Fruit fly (Drosophila melanogaster) whole organism, pupa: ENCODE results near the gene Hr38.
A peak's percentile ranks its signal among the peaks of the same experiment; 100 is the strongest.

Experiments used
- CG10348 ChIP-seq: fragments of 200-800 bp; sonication (Bioruptor generic); IDR thresholded peaks from 2 replicates; pipeline ENCODE4 v1.3.6; 2022; ENCODE audit warnings: missing biosample characterization, missing genetic modification characterization
- CG12605 ChIP-seq: fragments of 200-800 bp; sonication (Bioruptor generic); IDR thresholded peaks from 2 replicates; pipeline ENCODE4 v1.3.6; 2022; ENCODE audit warnings: missing biosample characterization, missing genetic modification characterization
- CG13204 ChIP-seq: fragments of 200-800 bp; sonication (Bioruptor generic); optimal IDR thresholded peaks from 2 replicates; lab custom pipeline; 2018; ENCODE audit warnings: missing biosample characterization, mild to moderate bottlenecking, missing genetic modification characterization, moderate library complexity
- CG14655 ChIP-seq: fragments of 200-800 bp; sonication (Bioruptor generic); optimal IDR thresholded peaks from 3 replicates; lab custom pipeline; 2017; ENCODE audit warnings: mild to moderate bottlenecking, missing biosample characterization, missing genetic modification reagents, missing genetic modification characterization
- CG15710 ChIP-seq: fragments of 200-800 bp; sonication (Bioruptor generic); optimal IDR thresholded peaks from 2 replicates; lab custom pipeline; 2018; ENCODE audit warnings: missing biosample characterization, mild to moderate bottlenecking, missing genetic modification characterization, moderate library complexity
- CG17806 ChIP-seq: fragments of 200-800 bp; sonication (Bioruptor generic); optimal IDR thresholded peaks from 2 replicates; lab custom pipeline; 2018; ENCODE audit warnings: missing biosample characterization, mild to moderate bottlenecking, missing genetic modification characterization, moderate library complexity
- CG32121 ChIP-seq: fragments of 200-800 bp; sonication (Bioruptor generic); IDR thresholded peaks from 2 replicates; pipeline ENCODE4 v1.3.6; 2022; ENCODE audit warnings: missing biosample characterization, missing genetic modification characterization
- CG34367 ChIP-seq: fragments of 200-800 bp; sonication (Bioruptor generic); optimal IDR thresholded peaks from 2 replicates; lab custom pipeline; 2018; ENCODE audit warnings: missing biosample characterization, mild to moderate bottlenecking, missing genetic modification characterization
- CG4496 ChIP-seq: fragments of 200-800 bp; sonication (Bioruptor generic); IDR thresholded peaks from 3 replicates; pipeline ENCODE4 v1.3.6; 2022; ENCODE audit warnings: missing biosample characterization, missing genetic modification characterization
- CG8159 ChIP-seq: fragments of 200-800 bp; sonication (Bioruptor generic); optimal IDR thresholded peaks from 3 replicates; lab custom pipeline; 2018; ENCODE audit warnings: missing biosample characterization, mild to moderate bottlenecking, missing genetic modification characterization, moderate library complexity
- CG8301 ChIP-seq: fragments of 200-800 bp; sonication (Bioruptor generic); optimal IDR thresholded peaks from 2 replicates; lab custom pipeline; 2018; ENCODE audit warnings: missing biosample characterization, mild to moderate bottlenecking, missing genetic modification characterization
- CG9948 ChIP-seq: fragments of 200-800 bp; sonication (Bioruptor generic); optimal IDR thresholded peaks from 2 replicates; lab custom pipeline; 2018; ENCODE audit warnings: missing biosample characterization, mild to moderate bottlenecking, missing genetic modification characterization, moderate library complexity
- D1 ChIP-seq: fragments of 200-800 bp; sonication (Bioruptor generic); optimal IDR thresholded peaks from 2 replicates; lab custom pipeline; 2018; ENCODE audit warnings: missing biosample characterization, mild to moderate bottlenecking, missing genetic modification characterization, moderate library complexity
- EcR ChIP-seq: fragments of 200-800 bp; sonication (Bioruptor generic); optimal IDR thresholded peaks from 3 replicates; lab custom pipeline; 2019; ENCODE audit warnings: missing biosample characterization, missing genetic modification characterization, mild to moderate bottlenecking, moderate library complexity, missing genetic modification reagents
- Ets98B ChIP-seq: fragments of 200-800 bp; sonication (Bioruptor generic); IDR thresholded peaks from 2 replicates; pipeline ENCODE4 v1.3.6; 2022; ENCODE audit warnings: missing biosample characterization, missing genetic modification characterization
- Pif1A ChIP-seq: fragments of 200-800 bp; sonication (Bioruptor generic); optimal IDR thresholded peaks from 3 replicates; lab custom pipeline; 2016; ENCODE audit warnings: missing biosample characterization, missing genetic modification characterization
- Pif1B ChIP-seq: fragments of 200-800 bp; sonication (Bioruptor generic); optimal IDR thresholded peaks from 3 replicates; lab custom pipeline; 2016; ENCODE audit warnings: missing biosample characterization, missing genetic modification characterization
- Snoo ChIP-seq: fragments of 200-800 bp; sonication (Bioruptor generic); optimal IDR thresholded peaks from 3 replicates; lab custom pipeline; 2017; ENCODE audit warnings: missing biosample characterization, mild to moderate bottlenecking, missing genetic modification characterization, inconsistent platforms
- fd96Ca ChIP-seq: fragments of 200-800 bp; sonication (Bioruptor generic); IDR thresholded peaks from 3 replicates; pipeline ENCODE4 v1.3.6; 2022; ENCODE audit warnings: missing biosample characterization, missing genetic modification characterization
- gl ChIP-seq: fragments of 200-800 bp; sonication (Bioruptor generic); optimal IDR thresholded peaks from 2 replicates; lab custom pipeline; 2018; ENCODE audit warnings: missing biosample characterization, mild to moderate bottlenecking, missing genetic modification characterization
- rn ChIP-seq: fragments of 200-800 bp; sonication (Bioruptor generic); IDR thresholded peaks from 2 replicates; pipeline ENCODE4 v1.3.6; 2022; ENCODE audit warnings: missing biosample characterization, missing genetic modification characterization

The Hr38 gene

dm6 chr2L:20645394-20645869 is 69.0 kb downstream of the Hr38 start, which contains the start of the genes phr6-4 and CG2608:
TSS of gene phr6-4 (minus strand) at chr2L:20645791.
TSS of gene CG2608 (plus strand) at chr2L:20645822.
- TF ChIP-seq CG8301 (tag; lab: Kevin White, UChicago), result peak; percentile 95
- peak; percentile 83 for TF ChIP-seq rn (GFP tag; lab: Robert Waterston, UW)
- TF ChIP-seq CG4496, result peak; percentile 89
- TF ChIP-seq CG34367, result peak; percentile 95
- TF ChIP-seq CG9948, result peak; percentile 96
- peak; percentile 91 for TF ChIP-seq Pif1B
- peak; percentile 83 for TF ChIP-seq CG12605 (GFP tag; lab: Robert Waterston, UW)
- peak; percentile 94 for TF ChIP-seq Pif1A (GFP tag; lab: Kevin White, UChicago)
- peak; percentile 96 for TF ChIP-seq CG8159 (tag; lab: Kevin White, UChicago)
- TF ChIP-seq gl, result peak; percentile 84
- peak; percentile 96 for TF ChIP-seq CG14655
- peak; percentile 83 for TF ChIP-seq Ets98B (GFP tag; lab: Robert Waterston, UW)
- peak; percentile 94 for TF ChIP-seq CG17806 (tag; lab: Kevin White, UChicago)
- peak; percentile 95 for TF ChIP-seq CG15710 (tag; lab: Kevin White, UChicago)
- TF ChIP-seq CG32121 (GFP tag; lab: Robert Waterston, UW), result peak; percentile 88
- TF ChIP-seq Snoo (tag; lab: Kevin White, UChicago), result peak; percentile 91
- peak; percentile 66; the same call in 1 of the 3 replicates for TF ChIP-seq fd96Ca (GFP tag; lab: Robert Waterston, UW)
- peak; percentile 15 for TF ChIP-seq EcR (GFP tag; lab: Kevin White, UChicago)
- TF ChIP-seq CG13204 (GFP tag; lab: Kevin White, UChicago), result no peak
- no peak for TF ChIP-seq CG10348 (GFP tag; lab: Robert Waterston, UW)
- peak; percentile 92 for TF ChIP-seq D1

- TF ChIP-seq CG9948 (no peak), CG17806 (tag; lab: Kevin White, UChicago) (no peak), EcR (GFP tag; lab: Kevin White, UChicago) (no peak), CG10348 (GFP tag; lab: Robert Waterston, UW) (no peak), gl (no peak), fd96Ca (GFP tag; lab: Robert Waterston, UW) (no peak), D1 (no peak), CG14655 (no peak), rn (GFP tag; lab: Robert Waterston, UW) (no peak), CG8301 (tag; lab: Kevin White, UChicago) (no peak), CG32121 (GFP tag; lab: Robert Waterston, UW) (no peak), CG15710 (tag; lab: Kevin White, UChicago) (no peak), CG34367 (no peak), Pif1B (no peak), CG13204 (GFP tag; lab: Kevin White, UChicago) (no peak), CG4496 (no peak)
- TF ChIP-seq, all 21 proteins: peak for 0
These were observed 71.2 kb downstream of the Hr38 start, which contains the start of gene CG17470 for dm6 chr2L:20643144-20643543. TSS of gene CG17470 (minus strand) at chr2L:20643244.

- no peak for TF ChIP-seq gl
- TF ChIP-seq CG34367, result no peak
- TF ChIP-seq Pif1B, result no peak
- no peak for TF ChIP-seq CG12605 (GFP tag; lab: Robert Waterston, UW)
- no peak for TF ChIP-seq CG13204 (GFP tag; lab: Kevin White, UChicago)
- TF ChIP-seq CG32121 (GFP tag; lab: Robert Waterston, UW), result no peak
- no peak for TF ChIP-seq CG17806 (tag; lab: Kevin White, UChicago)
- no peak for TF ChIP-seq CG9948
- TF ChIP-seq fd96Ca (GFP tag; lab: Robert Waterston, UW), result no peak
These were observed 73.8 kb downstream of the Hr38 start, which contains the start of gene Sfp38D for dm6 chr2L:20640617-20641016. TSS of gene Sfp38D (plus strand) at chr2L:20640917.

dm6 chr2L:20639821-20640220 is 74.6 kb downstream of the Hr38 start, which contains the start of gene CG31680:
TSS of gene CG31680 (plus strand) at chr2L:20640121.
- TF ChIP-seq CG12605 (GFP tag; lab: Robert Waterston, UW), result no peak
- TF ChIP-seq CG9948, result no peak
- no peak for TF ChIP-seq CG17806 (tag; lab: Kevin White, UChicago)
- no peak for TF ChIP-seq Ets98B (GFP tag; lab: Robert Waterston, UW)
- TF ChIP-seq CG10348 (GFP tag; lab: Robert Waterston, UW), result no peak
- no peak for TF ChIP-seq D1
- TF ChIP-seq gl, result no peak
- TF ChIP-seq rn (GFP tag; lab: Robert Waterston, UW), result no peak
- TF ChIP-seq fd96Ca (GFP tag; lab: Robert Waterston, UW), result no peak

- TF ChIP-seq CG9948, result no peak
- TF ChIP-seq CG8159 (tag; lab: Kevin White, UChicago), result peak; percentile 11
- TF ChIP-seq CG17806 (tag; lab: Kevin White, UChicago), result no peak
- TF ChIP-seq CG4496, result peak; percentile 82; the same call in 2 of the 3 replicates
- no peak for TF ChIP-seq CG14655
- no peak for TF ChIP-seq CG15710 (tag; lab: Kevin White, UChicago)
- TF ChIP-seq Pif1A (GFP tag; lab: Kevin White, UChicago), result no peak
- TF ChIP-seq CG34367, result no peak
- no peak for TF ChIP-seq CG32121 (GFP tag; lab: Robert Waterston, UW)
- TF ChIP-seq D1, result no peak
- no peak for TF ChIP-seq Pif1B
- TF ChIP-seq CG8301 (tag; lab: Kevin White, UChicago), result no peak
- TF ChIP-seq gl, result no peak
- no peak for TF ChIP-seq EcR (GFP tag; lab: Kevin White, UChicago)
- TF ChIP-seq CG12605 (GFP tag; lab: Robert Waterston, UW), result no peak
- TF ChIP-seq rn (GFP tag; lab: Robert Waterston, UW), result no peak
- TF ChIP-seq Ets98B (GFP tag; lab: Robert Waterston, UW), result 0 out of 2 replicates have a peak, but pooled peaks have one; percentile 19
- no peak for TF ChIP-seq fd96Ca (GFP tag; lab: Robert Waterston, UW)
- TF ChIP-seq CG13204 (GFP tag; lab: Kevin White, UChicago), result no peak
- no peak for TF ChIP-seq CG10348 (GFP tag; lab: Robert Waterston, UW)
- no peak for TF ChIP-seq Snoo (tag; lab: Kevin White, UChicago)
These were observed 76.0 kb downstream of the Hr38 start for dm6 chr2L:20638413-20638812.
